Worm (Caenorhabditis elegans): ENCODE measurements around the gene F09E5.3.
"Not testable (repeated sequence)": the region's sequence is repeated elsewhere in the genome, so short reads cannot be mapped to it uniquely, and the experiment has no call there.

ce11 chrII:5350357-5350756, 23.4 kb upstream of the F09E5.3 start, which contains the start of gene F09E5.8:
- not testable (repeated sequence) for TF ChIP-seq aha-1 (tag; optimal IDR thresholded peaks at IDR 0.05); unc-86 (tag; optimal IDR thresholded peaks at IDR 0.05); lin-39 (tag; optimal IDR thresholded peaks at IDR 0.05); skn-1 (tag; optimal IDR thresholded peaks at IDR 0.05); hlh-4 (tag; optimal IDR thresholded peaks at IDR 0.05); pag-3 (tag; optimal IDR thresholded peaks at IDR 0.05; ENCODE audit: borderline replicate concordance, insufficient read depth); ceh-82 (tag; optimal IDR thresholded peaks at IDR 0.05); pqm-1 (tag; optimal IDR thresholded peaks at IDR 0.05); ama-1 (optimal IDR thresholded peaks at IDR 0.05); lin-13 (GFP tag; optimal IDR thresholded peaks at IDR 0.05); lin-15B (tag; optimal IDR thresholded peaks at IDR 0.05); nhr-76 (tag; optimal IDR thresholded peaks at IDR 0.05)
- peak; percentile 42; the same call in 1 of the 2 replicates for TF ChIP-seq ceh-88 (GFP tag; IDR thresholded peaks at IDR 0.05)
